Fruit fly (Drosophila melanogaster) whole organism, embryonic: ENCODE results near the gene CG31126.

Source experiments
- ATbp ChIP-seq: fragments of 200-800 bp; sonication (Bioruptor generic); optimal IDR thresholded peaks from 2 replicates; lab custom pipeline; 2017; ENCODE audit warnings: missing biosample characterization, mild to moderate bottlenecking, missing genetic modification characterization, missing genetic modification reagents
- Adf1 ChIP-seq: fragments of 200-800 bp; sonication (Bioruptor generic); IDR thresholded peaks from 2 replicates; pipeline ENCODE4 v1.3.6; 2022; ENCODE audit warnings: missing biosample characterization, missing genetic modification characterization
- CG1024 ChIP-seq: fragments of 200-800 bp; sonication (Bioruptor generic); IDR thresholded peaks from 2 replicates; pipeline ENCODE4 v1.3.6; 2022; ENCODE audit warnings: missing biosample characterization, missing genetic modification characterization
- CG10274 ChIP-seq: fragments of 200-800 bp; sonication (Bioruptor generic); optimal IDR thresholded peaks from 3 replicates; lab custom pipeline; 2017; ENCODE audit warnings: missing biosample characterization, mild to moderate bottlenecking, missing genetic modification characterization
- CG10431 ChIP-seq: fragments of 200-800 bp; sonication (Bioruptor generic); optimal IDR thresholded peaks from 3 replicates; lab custom pipeline; 2018; ENCODE audit warnings: missing biosample characterization, mild to moderate bottlenecking, missing genetic modification characterization
- CG10462 ChIP-seq: fragments of 200-800 bp; sonication (Bioruptor generic); optimal IDR thresholded peaks from 2 replicates; lab custom pipeline; 2016; ENCODE audit warnings: missing biosample characterization, missing genetic modification characterization
- CG12299 ChIP-seq: fragments of 200-800 bp; sonication (Bioruptor generic); optimal IDR thresholded peaks from 2 replicates; lab custom pipeline; 2018; ENCODE audit warnings: missing biosample characterization, mild to moderate bottlenecking, missing genetic modification characterization
- CG14667 ChIP-seq: fragments of 200-800 bp; sonication (Bioruptor generic); IDR thresholded peaks from 2 replicates; pipeline ENCODE4 v1.3.6; 2022; ENCODE audit warnings: missing biosample characterization, missing genetic modification characterization
- CG15011 ChIP-seq: fragments of 200-800 bp; sonication (Bioruptor generic); optimal IDR thresholded peaks from 3 replicates; lab custom pipeline; 2018; ENCODE audit warnings: missing biosample characterization, mild to moderate bottlenecking, missing genetic modification characterization
- CG15479 ChIP-seq: fragments of 200-800 bp; sonication (Bioruptor generic); optimal IDR thresholded peaks from 3 replicates; lab custom pipeline; 2019; ENCODE audit warnings: missing biosample characterization, mild to moderate bottlenecking, missing genetic modification characterization, moderate library complexity
- CG15696 ChIP-seq: fragments of 200-800 bp; sonication (Bioruptor generic); optimal IDR thresholded peaks from 2 replicates; lab custom pipeline; 2019; ENCODE audit warnings: missing biosample characterization, mild to moderate bottlenecking, missing genetic modification characterization, moderate library complexity
- CG17361 ChIP-seq: fragments of 200-800 bp; sonication (Bioruptor generic); IDR thresholded peaks from 3 replicates; pipeline ENCODE4 v1.3.6; 2022; ENCODE audit warnings: missing biosample characterization, missing genetic modification characterization
- CG3065 ChIP-seq: fragments of 200-800 bp; sonication (Bioruptor generic); optimal IDR thresholded peaks from 2 replicates; lab custom pipeline; 2016; ENCODE audit warnings: missing biosample characterization, missing genetic modification characterization
- CG31388 ChIP-seq: fragments of 200-800 bp; sonication (Bioruptor generic); optimal IDR thresholded peaks from 2 replicates; lab custom pipeline; 2016; ENCODE audit warnings: missing biosample characterization, missing genetic modification characterization
- CG33557 ChIP-seq: fragments of 200-800 bp; sonication (Bioruptor generic); optimal IDR thresholded peaks from 2 replicates; lab custom pipeline; 2019; ENCODE audit warnings: missing biosample characterization, mild to moderate bottlenecking, missing genetic modification characterization, moderate library complexity
- CG3407 ChIP-seq: fragments of 200-800 bp; sonication (Bioruptor generic); optimal IDR thresholded peaks from 2 replicates; lab custom pipeline; 2018; ENCODE audit warnings: missing biosample characterization, mild to moderate bottlenecking, missing genetic modification characterization
- CG34422 ChIP-seq: fragments of 200-800 bp; sonication (Bioruptor generic); IDR thresholded peaks from 3 replicates; pipeline ENCODE4 v1.3.6; 2022; ENCODE audit warnings: missing biosample characterization, missing genetic modification characterization
- CG7372 ChIP-seq: fragments of 200-800 bp; sonication (Bioruptor generic); IDR thresholded peaks from 2 replicates; pipeline ENCODE4 v1.3.6; 2022; ENCODE audit warnings: missing biosample characterization, missing genetic modification characterization
- CG7839 ChIP-seq: fragments of 200-800 bp; sonication (Bioruptor generic); optimal IDR thresholded peaks from 3 replicates; lab custom pipeline; 2018; ENCODE audit warnings: missing biosample characterization, mild to moderate bottlenecking, missing genetic modification characterization, moderate library complexity
- CG9817 ChIP-seq: fragments of 200-800 bp; sonication (Bioruptor generic); optimal IDR thresholded peaks from 2 replicates; lab custom pipeline; 2018; ENCODE audit warnings: missing biosample characterization, mild to moderate bottlenecking, missing genetic modification characterization, moderate library complexity
- CG9876 ChIP-seq: fragments of 200-800 bp; sonication (Bioruptor generic); optimal IDR thresholded peaks from 2 replicates; lab custom pipeline; 2016; ENCODE audit warnings: missing biosample characterization, missing genetic modification characterization
- CG9932 ChIP-seq: fragments of 200-800 bp; sonication (Bioruptor generic); IDR thresholded peaks from 2 replicates; pipeline ENCODE4 v1.3.6; 2022; ENCODE audit warnings: missing biosample characterization, missing genetic modification characterization
- Dad ChIP-seq: fragments of 200-800 bp; sonication (Bioruptor generic); optimal IDR thresholded peaks from 3 replicates; lab custom pipeline; 2016; ENCODE audit warnings: missing biosample characterization, missing genetic modification characterization
- Dfd ChIP-seq, 2 experiments: fragments of >200 bp; optimal IDR thresholded peaks; 2 replicates each; lab custom pipeline; 2017; ENCODE audit warnings: missing biosample characterization in 2 of 2, missing genetic modification characterization in 2 of 2
- Doc2 ChIP-seq: fragments of 200-800 bp; sonication (Bioruptor generic); IDR thresholded peaks from 2 replicates; pipeline ENCODE4 v1.3.6; 2022; ENCODE audit warnings: missing biosample characterization, missing genetic modification characterization
- Dp ChIP-seq: fragments of 200-800 bp; sonication (Bioruptor generic); optimal IDR thresholded peaks from 2 replicates; lab custom pipeline; 2018; ENCODE audit warnings: missing biosample characterization, mild to moderate bottlenecking, missing genetic modification characterization, moderate library complexity
- HLH54F ChIP-seq: fragments of 200-800 bp; sonication (Bioruptor generic); optimal IDR thresholded peaks from 3 replicates; lab custom pipeline; 2016; ENCODE audit warnings: missing biosample characterization, missing genetic modification characterization
- Hr51 ChIP-seq, 2 experiments: fragments of 200-800 bp; sonication (Bioruptor generic); optimal IDR thresholded peaks; 2 replicates in 1 of 2; 3 replicates in 1 of 2; lab custom pipeline; 2016 to 2018; ENCODE audit warnings: missing biosample characterization in 2 of 2, missing genetic modification characterization in 2 of 2, mild to moderate bottlenecking in 1 of 2, moderate library complexity in 1 of 2
- MBD-R2 ChIP-seq: fragments of 200-800 bp; sonication (Bioruptor generic); IDR thresholded peaks from 2 replicates; pipeline ENCODE4 v1.3.6; 2022; ENCODE audit warnings: missing biosample characterization, missing genetic modification characterization
- NC2α ChIP-seq: fragments of 200-800 bp; sonication (Bioruptor generic); optimal IDR thresholded peaks from 2 replicates; lab custom pipeline; 2016; ENCODE audit warnings: missing biosample characterization, missing genetic modification characterization
- Six4 ChIP-seq: fragments of 200-800 bp; sonication (Bioruptor generic); optimal IDR thresholded peaks from 2 replicates; lab custom pipeline; 2016; ENCODE audit warnings: missing biosample characterization, missing genetic modification characterization
- Sry-β ChIP-seq: fragments of 200-800 bp; sonication (Bioruptor generic); optimal IDR thresholded peaks from 2 replicates; lab custom pipeline; 2018; ENCODE audit warnings: missing biosample characterization, mild to moderate bottlenecking, missing genetic modification characterization, moderate library complexity
- Trl ChIP-seq, 3 experiments: fragments of >200 bp in 2 of 3; fragments of 200-800 bp in 1 of 3; sonication (Bioruptor generic) in 1 of 3; optimal IDR thresholded peaks; 2 replicates in 1 of 3; 3 replicates in 2 of 3; lab custom pipeline; 2016 to 2017; ENCODE audit warnings: missing biosample characterization in 1 of 3, missing genetic modification characterization in 1 of 3
- Vsx1 ChIP-seq: fragments of 200-800 bp; sonication (Bioruptor generic); optimal IDR thresholded peaks from 2 replicates; lab custom pipeline; 2017; ENCODE audit warnings: missing biosample characterization, mild to moderate bottlenecking, missing genetic modification characterization, missing genetic modification reagents
- amos ChIP-seq: fragments of 200-800 bp; sonication (Bioruptor generic); IDR thresholded peaks from 2 replicates; pipeline ENCODE4 v1.3.6; 2022; ENCODE audit warnings: missing biosample characterization, missing genetic modification characterization; ENCODE audit not compliant: partially characterized antibody
- ara ChIP-seq: fragments of 200-800 bp; sonication (Bioruptor generic); IDR thresholded peaks from 2 replicates; pipeline ENCODE4 v1.3.6; 2022; ENCODE audit warnings: missing biosample characterization, missing genetic modification characterization
- ato ChIP-seq: fragments of 200-800 bp; sonication (Bioruptor generic); IDR thresholded peaks from 2 replicates; pipeline ENCODE4 v1.3.6; 2022; ENCODE audit warnings: missing biosample characterization, missing genetic modification characterization; ENCODE audit not compliant: partially characterized antibody
- az2 ChIP-seq: fragments of 200-800 bp; sonication (Bioruptor generic); optimal IDR thresholded peaks from 3 replicates; lab custom pipeline; 2016; ENCODE audit warnings: missing biosample characterization, missing genetic modification characterization
- cato ChIP-seq: fragments of 200-800 bp; sonication (Bioruptor generic); optimal IDR thresholded peaks from 2 replicates; lab custom pipeline; 2016; ENCODE audit warnings: missing biosample characterization, missing genetic modification characterization, borderline replicate concordance
- corto ChIP-seq: fragments of 200-800 bp; sonication (Bioruptor generic); optimal IDR thresholded peaks from 2 replicates; lab custom pipeline; 2016; ENCODE audit warnings: missing biosample characterization, mild to moderate bottlenecking, missing genetic modification characterization, moderate library complexity
- danr ChIP-seq: fragments of 200-800 bp; sonication (Bioruptor generic); IDR thresholded peaks from 2 replicates; pipeline ENCODE4 v1.3.6; 2022; ENCODE audit warnings: missing biosample characterization, missing genetic modification characterization
- dati ChIP-seq: fragments of 200-800 bp; sonication (Bioruptor generic); IDR thresholded peaks from 2 replicates; pipeline ENCODE4 v1.3.6; 2022; ENCODE audit warnings: missing biosample characterization, missing genetic modification characterization
- dmrt11E ChIP-seq: fragments of 200-800 bp; sonication (Bioruptor generic); optimal IDR thresholded peaks from 3 replicates; lab custom pipeline; 2018; ENCODE audit warnings: missing biosample characterization, mild to moderate bottlenecking, missing genetic modification characterization, moderate library complexity
- fd3F ChIP-seq: fragments of 200-800 bp; sonication (Bioruptor generic); optimal IDR thresholded peaks from 2 replicates; lab custom pipeline; 2018; ENCODE audit warnings: missing biosample characterization, mild to moderate bottlenecking, missing genetic modification characterization, moderate library complexity
- gro ChIP-seq: fragments of 200-800 bp; sonication (Bioruptor generic); optimal IDR thresholded peaks from 2 replicates; lab custom pipeline; 2016; ENCODE audit warnings: missing biosample characterization, missing genetic modification characterization
- ham ChIP-seq: fragments of 200-800 bp; sonication (Bioruptor generic); IDR thresholded peaks from 2 replicates; pipeline ENCODE4 v1.3.6; 2022; ENCODE audit warnings: missing biosample characterization, missing genetic modification characterization
- ind ChIP-seq: fragments of 200-800 bp; sonication (Bioruptor generic); optimal IDR thresholded peaks from 3 replicates; lab custom pipeline; 2016; ENCODE audit warnings: missing biosample characterization, missing genetic modification characterization
- kah ChIP-seq: fragments of 200-800 bp; sonication (Bioruptor generic); optimal IDR thresholded peaks from 2 replicates; lab custom pipeline; 2018; ENCODE audit warnings: missing biosample characterization, mild to moderate bottlenecking, missing genetic modification characterization
- seq ChIP-seq: fragments of 200-800 bp; sonication (Bioruptor generic); IDR thresholded peaks from 2 replicates; pipeline ENCODE4 v1.3.6; 2022; ENCODE audit warnings: missing biosample characterization, missing genetic modification characterization
- slp2 ChIP-seq: fragments of 200-800 bp; sonication (Bioruptor generic); optimal IDR thresholded peaks from 2 replicates; lab custom pipeline; 2016; ENCODE audit warnings: missing biosample characterization, missing genetic modification characterization

CG31126 gene

dm6 chr3R:24661679-24662411 lies 2.4 kb downstream of the CG31126 start, which contains the start of gene Ppox (continued):
- TF ChIP-seq Six4 (GFP tag; lab: Kevin White, UChicago) (no peak), CG1024 (GFP tag; lab: Robert Waterston, UW) (no peak), HLH54F (no peak), Vsx1 (GFP tag; lab: Kevin White, UChicago) (no peak), CG9876 (no peak), seq (GFP tag; lab: Robert Waterston, UW) (no peak), Dp (GFP tag; lab: Kevin White, UChicago) (peak; percentile 59), ind (GFP tag; lab: Kevin White, UChicago) (no peak), CG17361 (GFP tag; lab: Robert Waterston, UW) (no peak), ato (GFP tag; lab: Robert Waterston, UW) (peak; percentile 66), Dad (GFP tag; lab: Kevin White, UChicago) (no peak), CG7372 (GFP tag; lab: Robert Waterston, UW) (peak; percentile 85), kah (GFP tag; lab: Kevin White, UChicago) (peak; percentile 17), Hr51 (GFP tag; optimal IDR thresholded peaks at IDR 0.05; lab: Kevin White, UChicago) (no peak), slp2 (GFP tag; lab: Kevin White, UChicago) (no peak), CG15479 (GFP tag; lab: Kevin White, UChicago) (no peak), ATbp (GFP tag; lab: Kevin White, UChicago) (no peak), Trl (optimal IDR thresholded peaks at IDR 0.05; lab: Kevin White, UChicago) (no peak), Trl (GFP tag; optimal IDR thresholded peaks at IDR 0.05; lab: Kevin White, UChicago) (no peak), dati (no peak), CG9817 (tag; lab: Kevin White, UChicago) (no peak), CG10462 (GFP tag; lab: Kevin White, UChicago) (no peak), az2 (no peak), CG10274 (GFP tag; lab: Kevin White, UChicago) (no peak), CG15011 (no peak), Sry-β (GFP tag; lab: Kevin White, UChicago) (no peak), CG12299 (tag; lab: Kevin White, UChicago) (no peak), ara (GFP tag; lab: Robert Waterston, UW) (no peak), CG15696 (tag; lab: Kevin White, UChicago) (no peak), CG33557 (GFP tag; lab: Kevin White, UChicago) (no peak), fd3F (no peak), CG14667 (GFP tag; lab: Robert Waterston, UW) (no peak), CG7839 (tag; lab: Kevin White, UChicago) (no peak), CG10431 (no peak), CG9932 (GFP tag; lab: Robert Waterston, UW) (peak; percentile 26; the same call in 1 of the 2 replicates), gro (GFP tag; lab: Kevin White, UChicago) (no peak), cato (GFP tag; lab: Kevin White, UChicago) (no peak), Doc2 (GFP tag; lab: Robert Waterston, UW) (no peak), CG31388 (no peak), Adf1 (GFP tag; lab: Robert Waterston, UW) (no peak), ham (GFP tag; lab: Robert Waterston, UW) (no peak), NC2α (no peak), Dfd (GFP tag; optimal IDR thresholded peaks at IDR 0.05; lab: Kevin White, UChicago) (no peak), danr (GFP tag; lab: Robert Waterston, UW) (no peak), amos (GFP tag; lab: Robert Waterston, UW) (peak; percentile 94), CG3407 (no peak), CG3065 (GFP tag; lab: Kevin White, UChicago) (no peak), MBD-R2 (GFP tag; lab: Robert Waterston, UW) (peak; percentile 69), dmrt11E (tag; lab: Kevin White, UChicago) (no peak), CG34422 (GFP tag; lab: Robert Waterston, UW) (peak; percentile 31; the same call in 1 of the 3 replicates), corto (GFP tag; lab: Kevin White, UChicago) (no peak)
